Worm (Caenorhabditis elegans) whole organism, dauer: Measurements from ENCODE around the gene mrps-11.
A peak's percentile ranks its signal among the peaks of the same experiment; 100 is the strongest.

ENCODE experiments used
- unc-62 ChIP-seq: sonication (generic microtip); optimal IDR thresholded peaks from 2 replicates; lab custom pipeline; 2017; ENCODE audit warnings: missing biosample characterization, missing genetic modification reagents, missing genetic modification characterization

Gene mrps-11

ce11 chrV:12494522-12494921 lies at the start of gene mrps-11:
Gene mrps-11, minus strand, starts transcription at chrV:12494622.
- TF ChIP-seq unc-62, result no peak

- no peak for TF ChIP-seq unc-62
Measured at ce11 chrV:12542683-12543319, 48.4 kb upstream of the mrps-11 start.

ce11 chrV:12541207-12541606 lies 46.8 kb upstream of the mrps-11 start:
- no peak for TF ChIP-seq unc-62

- no peak for TF ChIP-seq unc-62
Measured at ce11 chrV:12540739-12541138, 46.3 kb upstream of the mrps-11 start, which contains the start of gene F45D3.2. Gene F45D3.2, plus strand, starts transcription at chrV:12541039.

- TF ChIP-seq unc-62, result no peak
Measured at ce11 chrV:12540018-12540417, 45.6 kb upstream of the mrps-11 start.

- no peak for TF ChIP-seq unc-62
Measured at ce11 chrV:12538984-12539852, 44.8 kb upstream of the mrps-11 start.

- TF ChIP-seq unc-62, result no peak
Measured at ce11 chrV:12537505-12537904, 43.1 kb upstream of the mrps-11 start.

- no peak for TF ChIP-seq unc-62
Measured at ce11 chrV:12536409-12537038, 42.1 kb upstream of the mrps-11 start.

- TF ChIP-seq unc-62, result no peak
Measured at ce11 chrV:12534941-12535340, 40.5 kb upstream of the mrps-11 start.

- peak; percentile 25 for TF ChIP-seq unc-62
Measured at ce11 chrV:12533635-12534150, 39.3 kb upstream of the mrps-11 start.

- TF ChIP-seq unc-62, result no peak
Measured at ce11 chrV:12532369-12532768, 37.9 kb upstream of the mrps-11 start.

ce11 chrV:12531084-12531483 lies 36.7 kb upstream of the mrps-11 start:
- TF ChIP-seq unc-62, result no peak

- no peak for TF ChIP-seq unc-62
Measured at ce11 chrV:12530129-12530528, 35.7 kb upstream of the mrps-11 start.

- TF ChIP-seq unc-62, result no peak
Measured at ce11 chrV:12528919-12529318, 34.5 kb upstream of the mrps-11 start.

- TF ChIP-seq unc-62, result no peak
Measured at ce11 chrV:12526758-12527157, 32.3 kb upstream of the mrps-11 start, which contains the start of gene F45D3.1. Gene F45D3.1, plus strand, starts transcription at chrV:12527058.

- no peak for TF ChIP-seq unc-62
Measured at ce11 chrV:12526124-12526523, 31.7 kb upstream of the mrps-11 start.

ce11 chrV:12525526-12525925 lies 31.1 kb upstream of the mrps-11 start, which contains the start of gene dyf-4:
Gene dyf-4, minus strand, starts transcription at chrV:12525738.
- TF ChIP-seq unc-62, result no peak
